Worm (Caenorhabditis elegans) whole organism, L3 larva: ENCODE measurements around the gene C39B5.6.
A peak's percentile ranks its signal among the peaks of the same experiment; 100 is the strongest.

Experiments used
- R02D3.7 ChIP-seq: fragments of 150-350 bp; optimal IDR thresholded peaks from 2 replicates; lab custom pipeline; 2014; ENCODE audit warnings: missing biosample characterization, missing genetic modification characterization
- ZK546.5 ChIP-seq: sonication (generic microtip); optimal IDR thresholded peaks from 2 replicates; lab custom pipeline; 2017; ENCODE audit warnings: missing biosample characterization, missing genetic modification characterization
- aly-2 ChIP-seq: fragments of 150-350 bp; optimal IDR thresholded peaks from 2 replicates; lab custom pipeline; 2014; ENCODE audit warnings: missing biosample characterization, missing genetic modification characterization
- ama-1 ChIP-seq: fragments of 150-350 bp; optimal IDR thresholded peaks from 2 replicates; lab custom pipeline; 2018
- ceh-16 ChIP-seq: sonication (generic microtip); optimal IDR thresholded peaks from 2 replicates; lab custom pipeline; 2017; ENCODE audit warnings: missing biosample characterization, missing genetic modification characterization
- ceh-28 ChIP-seq: fragments of 150-350 bp; optimal IDR thresholded peaks from 2 replicates; lab custom pipeline; 2014; ENCODE audit warnings: missing biosample characterization, missing genetic modification reagents, missing genetic modification characterization
- ceh-82 ChIP-seq: fragments of 150-350 bp; optimal IDR thresholded peaks from 2 replicates; lab custom pipeline; 2014; ENCODE audit warnings: missing biosample characterization, missing genetic modification characterization
- ceh-9 ChIP-seq: sonication (generic microtip); optimal IDR thresholded peaks from 2 replicates; lab custom pipeline; 2018; ENCODE audit warnings: missing biosample characterization, missing genetic modification characterization
- daf-12 ChIP-seq: fragments of 150-350 bp; optimal IDR thresholded peaks from 2 replicates; lab custom pipeline; 2014; ENCODE audit warnings: missing biosample characterization, missing genetic modification reagents, missing genetic modification characterization
- egl-27 ChIP-seq: sonication (generic microtip); optimal IDR thresholded peaks from 4 replicates; lab custom pipeline; 2017; ENCODE audit warnings: missing biosample characterization, missing genetic modification reagents, missing genetic modification characterization
- egl-5 ChIP-seq: fragments of 150-350 bp; optimal IDR thresholded peaks from 2 replicates; lab custom pipeline; 2017; ENCODE audit warnings: missing biosample characterization, missing genetic modification reagents, missing genetic modification characterization, inconsistent platforms
- elt-2 ChIP-seq: sonication (generic microtip); optimal IDR thresholded peaks from 2 replicates; lab custom pipeline; 2016; ENCODE audit warnings: missing genetic modification reagents, mild to moderate bottlenecking, missing genetic modification characterization, missing compliant biosample characterization
- elt-3 ChIP-seq, 3 experiments: fragments of 150-350 bp in 1 of 3; sonication (generic microtip) in 2 of 3; optimal IDR thresholded peaks; 2 replicates in 2 of 3; 4 replicates in 1 of 3; lab custom pipeline; 2014 to 2017; ENCODE audit warnings: missing biosample characterization in 3 of 3, missing genetic modification characterization in 3 of 3
- eor-1 ChIP-seq, 2 experiments: fragments of 150-350 bp; optimal IDR thresholded peaks; 2 replicates each; lab custom pipeline; 2014 to 2018; ENCODE audit warnings: missing biosample characterization in 2 of 2, missing genetic modification characterization in 2 of 2
- fkh-10 ChIP-seq: sonication (generic microtip); optimal IDR thresholded peaks from 2 replicates; lab custom pipeline; 2017; ENCODE audit warnings: missing biosample characterization, missing genetic modification reagents, missing genetic modification characterization
- fos-1 ChIP-seq: fragments of 150-350 bp; optimal IDR thresholded peaks from 2 replicates; lab custom pipeline; 2014; ENCODE audit warnings: missing biosample characterization, missing genetic modification characterization
- hmg-11 ChIP-seq: sonication (generic microtip); optimal IDR thresholded peaks from 2 replicates; lab custom pipeline; 2016; ENCODE audit warnings: missing genetic modification characterization, missing compliant biosample characterization
- jun-1 ChIP-seq: fragments of 150-350 bp; optimal IDR thresholded peaks from 2 replicates; lab custom pipeline; 2014; ENCODE audit warnings: missing biosample characterization, missing genetic modification reagents, missing genetic modification characterization
- lin-15B ChIP-seq: fragments of 150-350 bp; optimal IDR thresholded peaks from 2 replicates; lab custom pipeline; 2014; ENCODE audit warnings: missing biosample characterization, missing genetic modification characterization
- lin-39 ChIP-seq: fragments of 150-350 bp; optimal IDR thresholded peaks from 2 replicates; lab custom pipeline; 2018; ENCODE audit warnings: missing biosample characterization, missing genetic modification reagents, missing genetic modification characterization
- lsy-12 ChIP-seq: sonication (generic microtip); optimal IDR thresholded peaks from 2 replicates; lab custom pipeline; 2016; ENCODE audit warnings: mild to moderate bottlenecking, missing genetic modification characterization, missing compliant biosample characterization
- mdl-1 ChIP-seq: fragments of 150-350 bp; optimal IDR thresholded peaks from 2 replicates; lab custom pipeline; 2014; ENCODE audit warnings: missing biosample characterization, missing genetic modification characterization
- nfya-1 ChIP-seq: sonication (generic microtip); optimal IDR thresholded peaks from 2 replicates; lab custom pipeline; 2017; ENCODE audit warnings: missing genetic modification characterization, mild to moderate bottlenecking, missing compliant biosample characterization, antibody characterized with exemption, moderate library complexity; ENCODE audit not compliant: insufficient read depth
- nhr-11 ChIP-seq: fragments of 150-350 bp; optimal IDR thresholded peaks from 2 replicates; lab custom pipeline; 2014; ENCODE audit warnings: missing biosample characterization, missing genetic modification characterization
- nhr-12 ChIP-seq: fragments of 150-350 bp; optimal IDR thresholded peaks from 2 replicates; lab custom pipeline; 2014; ENCODE audit warnings: missing biosample characterization, missing genetic modification characterization
- nhr-23 ChIP-seq: fragments of 150-350 bp; optimal IDR thresholded peaks from 2 replicates; lab custom pipeline; 2014; ENCODE audit warnings: missing biosample characterization, missing genetic modification reagents, missing genetic modification characterization
- nhr-237 ChIP-seq: fragments of 150-350 bp; optimal IDR thresholded peaks from 2 replicates; lab custom pipeline; 2014; ENCODE audit warnings: missing biosample characterization, missing genetic modification characterization
- nhr-25 ChIP-seq: sonication (generic microtip); optimal IDR thresholded peaks from 2 replicates; lab custom pipeline; 2017; ENCODE audit warnings: missing biosample characterization, missing genetic modification characterization
- nhr-28 ChIP-seq: fragments of 150-350 bp; optimal IDR thresholded peaks from 2 replicates; lab custom pipeline; 2014; ENCODE audit warnings: missing biosample characterization, missing genetic modification characterization
- nhr-43 ChIP-seq: sonication (generic microtip); optimal IDR thresholded peaks from 2 replicates; lab custom pipeline; 2016; ENCODE audit warnings: mild to moderate bottlenecking, missing genetic modification characterization, missing compliant biosample characterization; ENCODE audit not compliant: poor library complexity, severe bottlenecking
- nhr-76 ChIP-seq: fragments of 150-350 bp; sonication (generic microtip); optimal IDR thresholded peaks from 5 replicates; lab custom pipeline; 2014; ENCODE audit warnings: missing biosample characterization, missing genetic modification characterization
- pha-4 ChIP-seq: fragments of 150-350 bp; optimal IDR thresholded peaks from 2 replicates; lab custom pipeline; 2014; ENCODE audit warnings: missing biosample characterization, missing genetic modification reagents, missing genetic modification characterization
- pqm-1 ChIP-seq: fragments of 150-350 bp; optimal IDR thresholded peaks from 2 replicates; lab custom pipeline; 2017; ENCODE audit warnings: missing biosample characterization, missing genetic modification characterization, inconsistent platforms
- skn-1 ChIP-seq: fragments of 150-350 bp; optimal IDR thresholded peaks from 2 replicates; lab custom pipeline; 2014; ENCODE audit warnings: missing biosample characterization, missing genetic modification characterization
- snpc-4 ChIP-seq: fragments of 150-350 bp; optimal IDR thresholded peaks from 2 replicates; lab custom pipeline; 2014; ENCODE audit warnings: missing biosample characterization, missing genetic modification characterization
- unc-39 ChIP-seq: sonication (generic microtip); optimal IDR thresholded peaks from 4 replicates; lab custom pipeline; 2017; ENCODE audit warnings: missing biosample characterization, missing genetic modification characterization
- unc-62 ChIP-seq: fragments of 150-350 bp; sonication (generic microtip); optimal IDR thresholded peaks from 4 replicates; lab custom pipeline; 2014; ENCODE audit warnings: missing biosample characterization, missing genetic modification reagents, missing genetic modification characterization
- zag-1 ChIP-seq: fragments of 150-350 bp; optimal IDR thresholded peaks from 2 replicates; lab custom pipeline; 2014; ENCODE audit warnings: missing biosample characterization, missing genetic modification characterization

The C39B5.6 gene

ce11 chrIII:2169445-2169844, 28.4 kb upstream of the C39B5.6 start (continued):
- TF ChIP-seq nhr-23 (tag; lab: Kevin White, UChicago), result no peak
- no peak for TF ChIP-seq aly-2 (tag; lab: Kevin White, UChicago)
- TF ChIP-seq elt-2, result peak; percentile 60
- no peak for TF ChIP-seq eor-1 (tag; optimal IDR thresholded peaks at IDR 0.05; lab: Kevin White, UChicago)
- peak; percentile 44 for TF ChIP-seq snpc-4 (tag; lab: Kevin White, UChicago)
- TF ChIP-seq egl-5 (tag; lab: Kevin White, UChicago), result no peak
- TF ChIP-seq nhr-12 (tag; lab: Kevin White, UChicago), result no peak

DNA sequence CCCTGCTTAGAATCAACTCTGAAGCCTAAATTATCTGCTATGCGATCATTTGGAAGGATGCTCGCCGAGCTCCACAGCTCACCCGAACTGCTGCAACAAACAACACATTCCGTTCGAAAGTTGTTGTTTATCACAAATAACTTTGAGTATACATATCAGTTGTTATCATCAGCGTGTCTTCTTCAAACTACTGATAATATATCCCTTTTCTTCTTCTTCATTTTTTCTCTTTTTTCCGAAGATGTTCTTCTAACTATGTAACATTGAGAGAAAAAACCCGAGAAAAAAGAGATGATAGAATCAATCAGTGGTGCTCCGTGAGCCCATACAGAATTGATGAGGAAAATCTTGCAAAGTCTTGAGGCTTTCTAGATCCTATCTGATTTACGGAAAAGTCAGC, 27.2 kb upstream of the C39B5.6 start:
- TF ChIP-seq egl-27 (tag; lab: Kevin White, UChicago) (no peak), nfya-1 (tag; lab: Kevin White, UChicago) (peak; percentile 11)

DNA sequence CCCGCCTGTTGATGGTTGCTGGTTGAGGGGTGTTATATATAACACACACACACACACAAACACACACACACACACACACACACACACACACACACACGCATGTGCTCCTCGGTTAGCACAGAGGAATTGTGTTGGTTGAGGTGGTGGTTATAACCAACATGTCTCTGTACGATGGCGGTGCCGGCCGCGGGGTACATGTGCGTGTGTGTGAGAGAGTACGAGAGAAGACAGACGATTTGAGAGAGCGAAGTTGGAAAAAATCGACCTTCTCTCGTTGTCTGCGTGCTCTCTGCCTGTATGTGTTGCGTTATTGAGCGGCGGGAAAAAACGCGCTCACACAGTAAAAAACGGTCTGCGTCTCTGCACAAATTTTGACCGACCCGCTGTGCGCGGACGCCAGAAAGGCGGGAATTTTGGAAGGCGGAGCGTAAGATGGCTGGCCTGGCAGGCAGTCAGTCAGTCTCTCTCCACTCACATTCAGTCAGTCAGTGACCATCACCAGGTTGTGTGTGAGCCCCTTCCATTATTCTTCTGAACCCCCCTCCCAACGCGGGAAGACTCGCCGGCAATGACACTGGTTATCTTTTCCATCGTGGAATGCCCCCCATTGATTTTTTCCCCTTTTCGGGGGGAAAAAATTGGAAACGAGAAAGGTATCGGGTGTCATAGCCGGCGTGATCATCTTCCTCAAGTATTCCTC, 25.8 kb upstream of the C39B5.6 start:
- TF ChIP-seq unc-62, result no peak
- TF ChIP-seq mdl-1, result peak; percentile 48
- peak; percentile 70 for TF ChIP-seq nhr-23 (tag; lab: Kevin White, UChicago)
- TF ChIP-seq nhr-237 (tag; lab: Kevin White, UChicago), result no peak
- TF ChIP-seq egl-27 (tag; lab: Kevin White, UChicago), result no peak
- peak; percentile 28 for TF ChIP-seq pqm-1 (tag; lab: Kevin White, UChicago)
- peak; percentile 40 for TF ChIP-seq hmg-11
- TF ChIP-seq lin-39 (tag; lab: Kevin White, UChicago), result no peak
- TF ChIP-seq snpc-4 (tag; lab: Kevin White, UChicago), result peak; percentile 15
- TF ChIP-seq elt-2, result peak; percentile 87
- TF ChIP-seq egl-5 (tag; lab: Kevin White, UChicago), result no peak
- TF ChIP-seq ama-1, result peak; percentile 95
- peak; percentile 93 for TF ChIP-seq jun-1
- no peak for TF ChIP-seq ceh-16
- TF ChIP-seq nhr-76, result no peak
- peak; percentile 39 for TF ChIP-seq lsy-12 (tag; lab: Kevin White, UChicago)
- no peak for TF ChIP-seq eor-1 (tag; optimal IDR thresholded peaks at IDR 0.05; lab: Kevin White, UChicago)
- no peak for TF ChIP-seq daf-12 (tag; lab: Kevin White, UChicago)
- TF ChIP-seq nhr-11 (tag; lab: Kevin White, UChicago), result no peak
- no peak for TF ChIP-seq ceh-82 (tag; lab: Kevin White, UChicago)
- peak; percentile 52 for TF ChIP-seq lin-15B (tag; lab: Kevin White, UChicago)
- peak; percentile 88 for TF ChIP-seq pha-4 (tag; lab: Kevin White, UChicago)
- TF ChIP-seq ZK546.5, result no peak
- peak; percentile 87 for TF ChIP-seq nhr-25 (tag; lab: Kevin White, UChicago)
- TF ChIP-seq skn-1 (tag; lab: Kevin White, UChicago), result peak; percentile 56
- no peak for TF ChIP-seq R02D3.7
- no peak for TF ChIP-seq zag-1 (tag; lab: Kevin White, UChicago)
- TF ChIP-seq nfya-1 (tag; lab: Kevin White, UChicago), result peak; percentile 74
- TF ChIP-seq unc-39 (tag; lab: Kevin White, UChicago), result no peak
- TF ChIP-seq fkh-10 (GFP tag; lab: Kevin White, UChicago), result no peak
- TF ChIP-seq elt-3 (tag; optimal IDR thresholded peaks at IDR 0.05; lab: Kevin White, UChicago), result no peak
- TF ChIP-seq ceh-9 (tag; lab: Kevin White, UChicago), result no peak
- no peak for TF ChIP-seq nhr-12 (tag; lab: Kevin White, UChicago)
- TF ChIP-seq nhr-28 (tag; lab: Kevin White, UChicago), result no peak
- no peak for TF ChIP-seq nhr-43 (tag; lab: Kevin White, UChicago)
- TF ChIP-seq ceh-28 (tag; lab: Kevin White, UChicago), result peak; percentile 79
- TF ChIP-seq fos-1 (tag; lab: Kevin White, UChicago), result no peak
